Worm (Caenorhabditis elegans): ENCODE results near the gene cutl-4.

Gene cutl-4

ce11 chrV:17699659-17700058 is 40.0 kb downstream of the cutl-4 start, which contains the start of gene Y26G10.6 (continued):
- no peak for TF ChIP-seq Y75B8A.6 (GFP tag; IDR thresholded peaks at IDR 0.05)
- TF ChIP-seq dve-1 (tag; optimal IDR thresholded peaks at IDR 0.05; ENCODE audit: insufficient read depth): no peak
- TF ChIP-seq F49E8.2 (tag; optimal IDR thresholded peaks at IDR 0.05; ENCODE audit: borderline replicate concordance): no peak
- TF ChIP-seq zip-2 (tag; optimal IDR thresholded peaks at IDR 0.05): no peak
- TF ChIP-seq dmd-9 (GFP tag; IDR thresholded peaks at IDR 0.05): no peak
- TF ChIP-seq F10B5.3 (tag; optimal IDR thresholded peaks at IDR 0.05): no peak

ce11 chrV:17699097-17699496 is 40.6 kb downstream of the cutl-4 start, which contains the start of gene Y26G10.4:
Y26G10.4 (minus strand) TSS chrV:17699197.
- TF ChIP-seq php-3 (GFP tag; IDR thresholded peaks at IDR 0.05) (no peak), tra-1 (GFP tag; IDR thresholded peaks at IDR 0.05) (no peak), fkh-10 (GFP tag; optimal IDR thresholded peaks at IDR 0.05) (no peak), mdl-1 (tag; optimal IDR thresholded peaks at IDR 0.05) (no peak), nhr-10 (tag; optimal IDR thresholded peaks at IDR 0.05) (no peak), F44E2.7 (GFP tag; IDR thresholded peaks at IDR 0.05) (no peak)

- no peak for TF ChIP-seq set-16 (GFP tag; IDR thresholded peaks at IDR 0.05)
- no peak for TF ChIP-seq ZK337.2 (GFP tag; IDR thresholded peaks at IDR 0.05)
- TF ChIP-seq zip-2 (tag; optimal IDR thresholded peaks at IDR 0.05): no peak
- TF ChIP-seq ama-1 (optimal IDR thresholded peaks at IDR 0.05): no peak
- TF ChIP-seq gei-8 (GFP tag; optimal IDR thresholded peaks at IDR 0.05): no peak
- no peak for TF ChIP-seq attf-4 (tag; optimal IDR thresholded peaks at IDR 0.05)
- TF ChIP-seq cey-2 (tag; optimal IDR thresholded peaks at IDR 0.05; ENCODE audit: borderline replicate concordance, insufficient read depth): no peak
- no peak for TF ChIP-seq mxl-3 (GFP tag; optimal IDR thresholded peaks at IDR 0.05)
- TF ChIP-seq hmg-1.1 (GFP tag; IDR thresholded peaks at IDR 0.05): no peak
- TF ChIP-seq F44E2.7 (GFP tag; IDR thresholded peaks at IDR 0.05): no peak
Measured at ce11 chrV:17696753-17697152, 42.9 kb downstream of the cutl-4 start, which contains the start of gene spp-29. spp-29 (minus strand) TSS chrV:17696853.

- TF ChIP-seq lin-15B (tag; optimal IDR thresholded peaks at IDR 0.05) (no peak), mdt-29 (GFP tag; IDR thresholded peaks at IDR 0.05) (no peak), Y75B8A.6 (GFP tag; IDR thresholded peaks at IDR 0.05) (no peak), daf-19 (GFP tag; conservative IDR thresholded peaks at IDR 0.05) (no peak), ama-1 (optimal IDR thresholded peaks at IDR 0.05) (no peak), dmd-8 (GFP tag; IDR thresholded peaks at IDR 0.05) (no peak), mdl-1 (tag; optimal IDR thresholded peaks at IDR 0.05) (no peak), daf-12 (tag; optimal IDR thresholded peaks at IDR 0.05) (no peak), gei-8 (GFP tag; optimal IDR thresholded peaks at IDR 0.05) (no peak), pqm-1 (tag; optimal IDR thresholded peaks at IDR 0.05) (no peak), snpc-1.2 (GFP tag; IDR thresholded peaks at IDR 0.05) (no peak)
Measured at ce11 chrV:17695802-17696201, 43.9 kb downstream of the cutl-4 start, which contains the start of gene Y26G10.1. Y26G10.1 (minus strand) TSS chrV:17695902.

ce11 chrV:17694260-17694659 is 45.4 kb downstream of the cutl-4 start:
- no peak for TF ChIP-seq lin-13 (GFP tag; optimal IDR thresholded peaks at IDR 0.05)
- peak; percentile 75 for TF ChIP-seq pqm-1 (tag; optimal IDR thresholded peaks at IDR 0.05)

- TF ChIP-seq nhr-10 (tag; optimal IDR thresholded peaks at IDR 0.05) (no peak), hlh-11 (tag; optimal IDR thresholded peaks at IDR 0.05) (no peak), nhr-111 (GFP tag; optimal IDR thresholded peaks at IDR 0.05) (no peak), T26A8.4 (GFP tag; IDR thresholded peaks at IDR 0.05) (no peak), set-16 (GFP tag; IDR thresholded peaks at IDR 0.05) (no peak), nhr-102 (tag; optimal IDR thresholded peaks at IDR 0.05) (no peak)
Measured at ce11 chrV:17690922-17691321, 48.8 kb downstream of the cutl-4 start, which contains the start of gene F59A1.13. F59A1.13 (minus strand) TSS chrV:17691022.

All from whole organism, L4 larva.